Worm (Caenorhabditis elegans): ENCODE results near the gene ZK370.4.
A peak's percentile ranks its signal among the peaks of the same experiment; 100 is the strongest.

ZK370.4 gene

DNA sequence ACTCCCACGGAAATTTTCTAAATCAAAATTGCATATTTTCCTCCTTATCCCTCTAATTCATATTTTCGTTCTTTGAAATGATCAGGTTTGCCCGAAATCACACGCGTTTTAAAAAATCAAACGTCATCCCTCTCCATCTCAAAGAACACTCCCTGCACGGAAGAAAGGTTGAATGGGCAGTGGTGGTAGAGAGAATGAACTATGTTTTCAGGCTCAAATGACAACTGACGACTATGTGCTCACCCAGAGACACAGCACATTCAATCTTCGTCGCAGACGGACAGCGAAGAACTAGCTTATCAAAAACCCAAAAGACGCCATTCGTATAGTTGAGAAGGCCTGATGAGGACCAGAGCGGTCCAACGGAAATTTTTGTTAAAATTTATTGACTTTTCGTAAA lies 8.6 kb upstream of the ZK370.4 start:
- TF ChIP-seq ceh-19 (GFP tag; optimal IDR thresholded peaks at IDR 0.05) (no peak), C38D4.7 (GFP tag; optimal IDR thresholded peaks at IDR 0.05) (no peak), ref-2 (tag; optimal IDR thresholded peaks at IDR 0.05) (no peak), pat-9 (tag; optimal IDR thresholded peaks at IDR 0.05) (no peak), ttx-3 (tag; optimal IDR thresholded peaks at IDR 0.05) (no peak), ceh-6 (GFP tag; optimal IDR thresholded peaks at IDR 0.05) (no peak), pqm-1 (tag; optimal IDR thresholded peaks at IDR 0.05) (no peak), hlh-6 (tag; optimal IDR thresholded peaks at IDR 0.05) (no peak), lim-6 (tag; optimal IDR thresholded peaks at IDR 0.05) (no peak), sox-4 (tag; optimal IDR thresholded peaks at IDR 0.05) (no peak), T23F11.4 (GFP tag; optimal IDR thresholded peaks at IDR 0.05) (no peak), K02D7.2 (tag; optimal IDR thresholded peaks at IDR 0.05) (no peak)

DNA sequence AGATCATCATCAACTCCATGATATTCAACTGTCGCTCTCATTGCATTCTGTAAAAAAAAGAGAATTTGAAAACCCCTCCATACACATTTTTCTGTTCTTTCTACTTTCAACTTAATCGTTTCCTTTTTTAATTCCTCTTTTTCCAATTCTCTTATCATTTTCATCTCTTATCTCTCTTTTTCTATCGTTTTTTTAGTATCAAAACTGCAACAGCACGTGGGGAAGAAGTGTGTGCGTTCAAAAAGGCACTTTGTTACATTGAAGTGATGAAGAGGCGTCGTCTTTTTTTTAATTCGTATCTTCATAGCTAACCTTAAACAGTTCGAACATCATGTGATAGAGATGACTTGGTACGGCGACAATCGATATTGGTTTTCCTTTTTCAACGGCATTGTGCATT lies 7.9 kb upstream of the ZK370.4 start:
- TF ChIP-seq elt-2 (tag; optimal IDR thresholded peaks at IDR 0.05) (peak; percentile 17), tbx-2 (tag; optimal IDR thresholded peaks at IDR 0.05) (no peak)

DNA sequence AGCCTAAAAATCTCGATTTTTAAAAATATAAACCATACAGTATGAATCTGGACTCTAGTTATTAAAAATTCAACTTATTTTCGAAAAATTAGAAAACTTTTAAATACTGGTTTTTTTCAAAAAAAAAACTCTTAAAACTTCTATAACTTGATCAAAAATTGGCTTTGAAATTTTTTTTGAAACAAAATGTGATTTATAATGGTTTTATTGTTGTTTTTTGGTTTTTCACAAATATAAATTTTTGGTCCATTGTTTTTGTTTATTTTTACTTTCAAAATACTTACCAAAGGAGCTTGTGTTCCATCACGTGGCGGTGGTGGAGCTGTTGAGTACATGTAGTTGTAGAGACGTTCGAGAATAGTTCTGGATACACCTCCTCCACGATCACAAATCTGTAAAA lies 7.1 kb upstream of the ZK370.4 start:
- TF ChIP-seq ceh-48 (tag; optimal IDR thresholded peaks at IDR 0.05), result no peak
- no peak for TF ChIP-seq K09A11.1 (tag; optimal IDR thresholded peaks at IDR 0.05; ENCODE audit: insufficient read depth)
- TF ChIP-seq unc-55 (GFP tag; optimal IDR thresholded peaks at IDR 0.05), result no peak
- TF ChIP-seq ceh-18 (tag; optimal IDR thresholded peaks at IDR 0.05), result no peak
- TF ChIP-seq ztf-16 (tag; optimal IDR thresholded peaks at IDR 0.05), result no peak
- TF ChIP-seq ets-4 (tag; optimal IDR thresholded peaks at IDR 0.05), result no peak
- no peak for TF ChIP-seq pag-3 (tag; optimal IDR thresholded peaks at IDR 0.05; ENCODE audit: borderline replicate concordance)
- no peak for TF ChIP-seq fkh-10 (GFP tag; optimal IDR thresholded peaks at IDR 0.05)
- no peak for TF ChIP-seq ama-1 (optimal IDR thresholded peaks at IDR 0.05)
- no peak for TF ChIP-seq pax-1 (tag; optimal IDR thresholded peaks at IDR 0.05)
- no peak for TF ChIP-seq sox-2 (GFP tag; IDR thresholded peaks at IDR 0.05)
- TF ChIP-seq rnt-1 (tag; optimal IDR thresholded peaks at IDR 0.05), result no peak
- no peak for TF ChIP-seq ceh-31 (tag; optimal IDR thresholded peaks at IDR 0.05)

DNA sequence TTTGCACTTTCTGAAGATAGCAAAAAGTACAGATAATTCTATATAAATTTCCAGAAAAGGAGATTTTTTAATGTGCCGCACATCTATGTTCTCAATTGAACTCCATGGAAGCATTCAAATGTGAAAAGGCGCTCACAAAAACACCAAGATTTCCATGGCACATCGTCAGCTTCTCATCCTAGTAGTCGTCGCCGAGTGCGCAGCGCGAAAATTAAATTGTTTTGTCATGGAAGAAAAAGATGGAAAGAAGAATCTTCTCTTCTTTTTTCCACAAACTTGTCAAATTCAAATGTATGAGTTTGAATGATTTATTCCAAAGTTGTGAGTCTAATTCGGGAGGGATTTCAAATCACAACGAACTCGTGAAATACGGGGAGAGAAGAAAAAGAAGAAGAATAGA lies 6.2 kb upstream of the ZK370.4 start:
- TF ChIP-seq eyg-1 (tag; optimal IDR thresholded peaks at IDR 0.05) (no peak), syd-9 (tag; optimal IDR thresholded peaks at IDR 0.05) (no peak), unc-42 (tag; optimal IDR thresholded peaks at IDR 0.05) (peak; percentile 87), tbx-7 (tag; optimal IDR thresholded peaks at IDR 0.05) (no peak)

DNA sequence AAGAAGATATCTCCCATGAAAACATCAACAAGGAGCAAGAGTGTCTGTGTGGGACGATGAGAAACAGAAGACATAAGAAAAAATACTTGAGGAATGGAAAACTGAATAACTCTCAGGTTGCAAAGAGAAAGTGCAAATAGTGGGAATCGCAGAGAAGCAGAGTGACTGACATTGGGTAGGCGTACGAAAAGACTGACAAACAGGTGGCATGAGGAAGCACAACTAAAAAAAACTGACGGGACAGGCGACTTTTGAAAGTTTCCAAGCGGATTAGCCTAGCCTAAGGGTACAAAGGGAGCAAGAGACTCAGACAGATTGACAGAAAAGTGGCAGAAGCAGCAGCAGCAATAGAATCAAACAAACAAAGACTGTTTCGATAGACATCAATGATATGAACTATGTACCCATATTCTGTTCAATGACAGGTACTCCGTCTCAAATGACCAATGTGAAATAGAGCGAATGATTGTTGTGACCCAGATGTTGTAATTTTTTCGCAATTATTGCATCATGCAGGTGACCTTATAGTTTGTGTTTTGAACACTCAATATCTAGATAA lies 3.2 kb upstream of the ZK370.4 start:
- peak; percentile 2 for TF ChIP-seq unc-55 (GFP tag; optimal IDR thresholded peaks at IDR 0.05)
- TF ChIP-seq nhr-11 (tag; optimal IDR thresholded peaks at IDR 0.05), result no peak
- TF ChIP-seq T23F11.4 (GFP tag; optimal IDR thresholded peaks at IDR 0.05), result no peak
- no peak for TF ChIP-seq gmeb-2 (tag; optimal IDR thresholded peaks at IDR 0.05)
- no peak for TF ChIP-seq tbx-2 (tag; optimal IDR thresholded peaks at IDR 0.05)
- TF ChIP-seq ceh-18 (tag; optimal IDR thresholded peaks at IDR 0.05), result peak; percentile 72
- no peak for TF ChIP-seq pros-1 (tag; optimal IDR thresholded peaks at IDR 0.05)
- TF ChIP-seq nfya-1 (tag; optimal IDR thresholded peaks at IDR 0.05), result no peak
- no peak for TF ChIP-seq ceh-9 (tag; optimal IDR thresholded peaks at IDR 0.05)
- TF ChIP-seq ceh-31 (tag; optimal IDR thresholded peaks at IDR 0.05), result peak; percentile 2
- no peak for TF ChIP-seq pha-2 (tag; optimal IDR thresholded peaks at IDR 0.05)
- TF ChIP-seq ceh-34 (tag; optimal IDR thresholded peaks at IDR 0.05), result peak; percentile 15
- no peak for TF ChIP-seq ref-2 (tag; optimal IDR thresholded peaks at IDR 0.05)

Measured in whole organism, late embryonic.